Worm (Caenorhabditis elegans) whole organism, L2 larva: ENCODE data around the gene C01B10.6.

Source experiments
- C34F6.9 ChIP-seq: fragments of 150-350 bp; optimal IDR thresholded peaks from 2 replicates; lab custom pipeline; 2014; ENCODE audit warnings: missing biosample characterization, missing genetic modification characterization
- F13H6.1 ChIP-seq: sonication (generic microtip); optimal IDR thresholded peaks from 2 replicates; lab custom pipeline; 2016; ENCODE audit warnings: missing genetic modification characterization, missing compliant biosample characterization
- R02D3.7 ChIP-seq: fragments of 150-350 bp; optimal IDR thresholded peaks from 2 replicates; lab custom pipeline; 2014; ENCODE audit warnings: missing biosample characterization, missing genetic modification characterization
- ZK546.5 ChIP-seq: sonication (generic microtip); optimal IDR thresholded peaks from 2 replicates; lab custom pipeline; 2017; ENCODE audit warnings: missing biosample characterization, missing genetic modification characterization
- alr-1 ChIP-seq: fragments of 150-350 bp; optimal IDR thresholded peaks from 2 replicates; lab custom pipeline; 2014; ENCODE audit warnings: missing biosample characterization, missing genetic modification characterization
- aly-2 ChIP-seq: fragments of 150-350 bp; optimal IDR thresholded peaks from 2 replicates; lab custom pipeline; 2014; ENCODE audit warnings: missing biosample characterization, missing genetic modification characterization
- blmp-1 ChIP-seq: sonication (generic microtip); optimal IDR thresholded peaks from 2 replicates; lab custom pipeline; 2017; ENCODE audit warnings: missing genetic modification characterization, mild to moderate bottlenecking, missing compliant biosample characterization, antibody characterized with exemption, moderate library complexity; ENCODE audit not compliant: insufficient read depth
- crh-2 ChIP-seq: sonication (generic microtip); optimal IDR thresholded peaks from 2 replicates; lab custom pipeline; 2017; ENCODE audit warnings: missing biosample characterization, missing genetic modification characterization
- egl-27 ChIP-seq: sonication (generic microtip); optimal IDR thresholded peaks from 3 replicates; lab custom pipeline; 2017; ENCODE audit warnings: missing biosample characterization, missing genetic modification reagents, missing genetic modification characterization
- elt-1 ChIP-seq: fragments of 150-350 bp; optimal IDR thresholded peaks from 2 replicates; lab custom pipeline; 2014; ENCODE audit warnings: missing biosample characterization, missing genetic modification characterization
- elt-3 ChIP-seq: sonication (generic microtip); optimal IDR thresholded peaks from 2 replicates; lab custom pipeline; 2017; ENCODE audit warnings: missing biosample characterization, missing genetic modification characterization
- fos-1 ChIP-seq: fragments of 150-350 bp; optimal IDR thresholded peaks from 2 replicates; lab custom pipeline; 2014; ENCODE audit warnings: missing biosample characterization, missing genetic modification characterization
- gmeb-1 ChIP-seq: fragments of 150-350 bp; optimal IDR thresholded peaks from 2 replicates; lab custom pipeline; 2014; ENCODE audit warnings: missing biosample characterization, missing genetic modification characterization
- lin-11 ChIP-seq: fragments of 150-350 bp; sonication (generic microtip); optimal IDR thresholded peaks from 2 replicates; lab custom pipeline; 2014; ENCODE audit warnings: missing biosample characterization, missing genetic modification characterization, inconsistent platforms, mixed read lengths
- lin-13 ChIP-seq: fragments of 150-350 bp; optimal IDR thresholded peaks from 2 replicates; lab custom pipeline; 2014; ENCODE audit warnings: missing biosample characterization, missing genetic modification reagents, missing genetic modification characterization
- lin-39 ChIP-seq: fragments of 150-350 bp; optimal IDR thresholded peaks from 2 replicates; lab custom pipeline; 2014; ENCODE audit warnings: missing biosample characterization, missing genetic modification reagents, missing genetic modification characterization
- lsy-2 ChIP-seq, 2 experiments: fragments of 150-350 bp in 1 of 2; sonication (generic microtip) in 1 of 2; optimal IDR thresholded peaks; 2 replicates each; lab custom pipeline; 2014 to 2017; ENCODE audit warnings: missing biosample characterization in 2 of 2, missing genetic modification characterization in 2 of 2
- mab-5 ChIP-seq: fragments of 150-350 bp; optimal IDR thresholded peaks from 2 replicates; lab custom pipeline; 2014; ENCODE audit warnings: missing biosample characterization, missing genetic modification characterization
- mbf-1 ChIP-seq: sonication (generic microtip); optimal IDR thresholded peaks from 2 replicates; lab custom pipeline; 2017; ENCODE audit warnings: missing biosample characterization, missing genetic modification characterization
- nhr-11 ChIP-seq: fragments of 150-350 bp; optimal IDR thresholded peaks from 2 replicates; lab custom pipeline; 2014; ENCODE audit warnings: missing biosample characterization, missing genetic modification characterization
- nhr-12 ChIP-seq: fragments of 150-350 bp; optimal IDR thresholded peaks from 2 replicates; lab custom pipeline; 2014; ENCODE audit warnings: missing biosample characterization, missing genetic modification characterization
- nhr-21 ChIP-seq: fragments of 150-350 bp; optimal IDR thresholded peaks from 2 replicates; lab custom pipeline; 2014; ENCODE audit warnings: missing biosample characterization, missing genetic modification characterization
- nhr-25 ChIP-seq: fragments of 150-350 bp; sonication (generic microtip); optimal IDR thresholded peaks from 3 replicates; lab custom pipeline; 2014; ENCODE audit warnings: missing biosample characterization, missing genetic modification characterization
- nhr-6 ChIP-seq: fragments of 150-350 bp; optimal IDR thresholded peaks from 2 replicates; lab custom pipeline; 2014; ENCODE audit warnings: missing biosample characterization, missing genetic modification characterization
- sem-4 ChIP-seq: fragments of 150-350 bp; optimal IDR thresholded peaks from 2 replicates; lab custom pipeline; 2014; ENCODE audit warnings: missing biosample characterization, missing genetic modification reagents, missing genetic modification characterization
- sma-3 ChIP-seq: sonication (generic microtip); optimal IDR thresholded peaks from 2 replicates; lab custom pipeline; 2016; ENCODE audit warnings: missing genetic modification reagents, missing genetic modification characterization, missing compliant biosample characterization
- sma-9 ChIP-seq, 2 experiments: fragments of 150-350 bp in 1 of 2; sonication (generic microtip) in 1 of 2; optimal IDR thresholded peaks; 2 replicates each; lab custom pipeline; 2014 to 2016; ENCODE audit warnings: missing genetic modification characterization in 2 of 2, mild to moderate bottlenecking in 1 of 2, missing biosample characterization in 1 of 2, missing compliant biosample characterization in 1 of 2, missing genetic modification reagents in 1 of 2, moderate library complexity in 1 of 2
- snpc-4 ChIP-seq: fragments of 150-350 bp; optimal IDR thresholded peaks from 2 replicates; lab custom pipeline; 2014; ENCODE audit warnings: missing biosample characterization, missing genetic modification characterization
- unc-39 ChIP-seq: fragments of 150-350 bp; optimal IDR thresholded peaks from 2 replicates; lab custom pipeline; 2014; ENCODE audit warnings: missing biosample characterization, missing genetic modification characterization
- unc-55 ChIP-seq: fragments of 150-350 bp; sonication (generic microtip); optimal IDR thresholded peaks from 3 replicates; lab custom pipeline; 2014; ENCODE audit warnings: missing biosample characterization, missing genetic modification reagents, missing genetic modification characterization
- unc-62 ChIP-seq: fragments of 150-350 bp; optimal IDR thresholded peaks from 2 replicates; lab custom pipeline; 2014; ENCODE audit warnings: missing biosample characterization, missing genetic modification reagents, missing genetic modification characterization
- ztf-1 ChIP-seq: fragments of 200-800 bp; sonication (Bioruptor generic); conservative IDR thresholded peaks from 2 replicates; pipeline ENCODE4 v1.3.6; 2022; ENCODE audit warnings: missing genetic modification characterization, missing compliant biosample characterization

C01B10.6 gene

DNA sequence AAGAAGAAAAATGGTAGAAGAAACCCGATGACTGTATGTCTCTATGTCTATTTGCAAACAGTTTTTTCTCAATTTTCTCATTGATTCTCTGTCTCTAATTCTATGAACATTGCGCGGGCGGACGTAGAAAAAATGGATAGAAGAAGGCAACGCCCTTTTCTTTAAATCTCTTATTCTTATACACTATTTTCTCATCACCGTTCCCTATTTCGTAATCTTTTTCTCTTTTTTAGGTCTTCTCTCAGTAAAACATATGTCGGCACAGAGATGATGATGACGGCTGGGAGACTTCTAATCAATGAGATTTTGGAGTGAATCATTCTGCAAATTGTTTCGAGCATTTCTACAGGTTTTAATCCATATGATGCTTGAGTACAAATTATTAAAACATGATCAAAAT lies 17.8 kb upstream of the C01B10.6 start:
- TF ChIP-seq sma-3 (peak; percentile 52), fos-1 (peak; percentile 66), nhr-25 (peak; percentile 35), blmp-1 (tag; lab: Kevin White, UChicago) (peak; percentile 11), nhr-21 (tag; lab: Kevin White, UChicago) (peak; percentile 22), gmeb-1 (tag; lab: Kevin White, UChicago) (peak; percentile 41), snpc-4 (tag; lab: Kevin White, UChicago) (no peak), elt-3 (tag; lab: Kevin White, UChicago) (no peak), mbf-1 (tag; lab: Kevin White, UChicago) (no peak)

- TF ChIP-seq nhr-11 (no peak), nhr-12 (tag; lab: Kevin White, UChicago) (no peak)
Measured at ce11 chrIV:6623390-6623789, 16.6 kb upstream of the C01B10.6 start, which contains the start of gene C01B10.44. TSS of gene C01B10.44 (plus strand) at chrIV:6623690.

DNA sequence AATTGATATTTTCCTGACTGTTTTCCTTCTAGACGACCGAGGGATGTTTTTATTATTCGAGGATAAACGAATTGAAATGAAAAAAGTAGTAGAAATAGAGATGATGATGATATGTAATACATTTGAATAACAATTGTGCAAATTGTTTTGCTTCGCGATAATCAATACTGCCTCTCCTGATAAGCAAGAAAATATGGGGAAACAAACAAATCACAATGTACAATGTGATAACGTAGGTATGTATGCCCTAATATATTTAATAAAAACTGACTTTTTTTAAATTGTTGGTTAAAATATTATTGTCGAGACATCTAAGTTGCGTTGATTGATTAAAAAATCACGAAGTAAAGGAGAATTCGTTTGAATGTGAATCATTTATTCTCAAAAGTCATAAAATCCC lies 12.2 kb upstream of the C01B10.6 start, which contains the start of gene cest-5.2:
cest-5.2 (minus strand) TSS at position 128 of the 400 bp plus-strand sequence.
- TF ChIP-seq fos-1 (peak; percentile 25), mbf-1 (tag; lab: Kevin White, UChicago) (no peak)

DNA sequence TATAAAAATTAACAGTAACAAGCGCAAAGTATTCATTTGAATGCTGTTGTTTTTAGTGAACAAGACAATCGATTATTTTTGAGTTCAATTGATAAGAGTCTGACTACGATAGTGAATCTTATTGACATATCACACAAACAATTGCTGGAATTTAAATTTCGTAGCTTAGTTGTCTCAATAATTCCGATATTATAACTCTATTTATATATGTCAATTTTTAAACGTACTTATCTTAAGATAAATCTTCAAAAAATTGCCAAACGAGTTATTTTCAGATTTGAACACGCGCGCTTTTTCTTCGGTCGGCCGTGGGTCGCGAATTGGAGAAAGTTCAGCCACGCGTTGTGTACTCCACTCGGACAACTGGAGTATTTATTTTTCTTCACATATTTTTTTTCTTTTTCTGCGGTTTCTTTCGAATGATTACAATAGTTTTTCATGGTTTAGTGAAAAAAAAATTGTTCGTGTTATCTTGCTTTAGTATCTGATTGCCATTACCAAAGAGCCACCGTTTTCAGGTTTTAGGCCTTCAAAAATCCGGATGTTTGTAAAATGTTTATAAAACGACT lies 8.2 kb upstream of the C01B10.6 start, which contains the start of the genes cest-5.1 and C01B10.9:
cest-5.1 (minus strand) TSS at position 51 of the 569 bp plus-strand sequence.
C01B10.9 (plus strand) TSS at position 519 of the 569 bp plus-strand sequence.
- TF ChIP-seq sma-9 (GFP tag; optimal IDR thresholded peaks at IDR 0.05; lab: Kevin White, UChicago) (peak; percentile 82), sma-9 (tag; optimal IDR thresholded peaks at IDR 0.05; lab: Kevin White, UChicago) (no peak), lsy-2 (tag; optimal IDR thresholded peaks at IDR 0.05; lab: Kevin White, UChicago) (peak; percentile 59 to 81), R02D3.7 (peak; percentile 11), lin-39 (tag; lab: Kevin White, UChicago) (no peak), F13H6.1 (peak; percentile 74), aly-2 (tag; lab: Kevin White, UChicago) (no peak), nhr-6 (tag; lab: Kevin White, UChicago) (no peak), sem-4 (tag; lab: Kevin White, UChicago) (no peak), egl-27 (tag; lab: Kevin White, UChicago) (no peak), lin-11 (tag; lab: Kevin White, UChicago) (peak; percentile 33), fos-1 (peak; percentile 6), unc-55 (GFP tag; lab: Kevin White, UChicago) (peak; percentile 85), gmeb-1 (tag; lab: Kevin White, UChicago) (peak; percentile 94), lin-13 (peak; percentile 69), mab-5 (peak; percentile 27), elt-1 (no peak), C34F6.9 (tag; lab: Kevin White, UChicago) (peak; percentile 63), mbf-1 (tag; lab: Kevin White, UChicago) (no peak), crh-2 (tag; lab: Kevin White, UChicago) (peak; percentile 61), nhr-21 (tag; lab: Kevin White, UChicago) (peak; percentile 32), sma-3 (peak; percentile 80)

DNA sequence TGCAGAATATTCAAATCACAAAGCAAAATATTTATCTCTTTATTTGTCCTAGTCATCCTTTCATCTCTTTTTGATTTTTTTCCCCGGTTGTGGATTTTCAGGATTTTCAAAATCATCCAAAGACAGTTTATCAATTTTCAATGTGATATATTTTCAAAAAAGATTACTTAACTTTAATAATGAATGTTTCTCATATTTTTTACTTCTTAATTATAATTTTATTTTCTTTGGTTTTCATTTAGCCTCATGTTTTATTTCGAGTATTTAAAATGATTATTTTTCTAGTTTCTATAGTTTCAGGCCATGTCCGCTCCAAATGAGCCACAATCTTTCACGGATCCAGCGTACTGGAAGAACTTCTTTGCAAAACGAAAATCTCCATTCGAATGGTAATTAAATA lies 5.2 kb upstream of the C01B10.6 start, which contains the start of gene metl-13:
metl-13 (plus strand) TSS at position 301 of the 400 bp plus-strand sequence.
- TF ChIP-seq nhr-12 (tag; lab: Kevin White, UChicago) (no peak), alr-1 (no peak), unc-39 (tag; lab: Kevin White, UChicago) (no peak), unc-55 (GFP tag; lab: Kevin White, UChicago) (no peak), lin-13 (no peak), nhr-25 (no peak), unc-62 (GFP tag; lab: Kevin White, UChicago) (no peak), ZK546.5 (tag; lab: Kevin White, UChicago) (no peak), lin-39 (tag; lab: Kevin White, UChicago) (no peak), snpc-4 (tag; lab: Kevin White, UChicago) (no peak), mab-5 (no peak), ztf-1 (no peak), nhr-21 (tag; lab: Kevin White, UChicago) (no peak), nhr-11 (no peak), egl-27 (tag; lab: Kevin White, UChicago) (no peak), elt-1 (no peak), sma-3 (no peak)
